Fruit fly (Drosophila melanogaster) Kc167 (cell line): ENCODE data around the gene ohgt.

Experiments
- Myc ChIP-seq: fragments of >200 bp; optimal IDR thresholded peaks from 2 replicates; lab custom pipeline; 2017; ENCODE audit warnings: missing external identifiers
- Sin3A ChIP-seq: fragments of >200 bp; optimal IDR thresholded peaks from 2 replicates; lab custom pipeline; 2018; ENCODE audit warnings: missing external identifiers
- h ChIP-seq: fragments of >200 bp; optimal IDR thresholded peaks from 3 replicates; lab custom pipeline; 2018; ENCODE audit warnings: missing external identifiers
- insv ChIP-seq: fragments of >200 bp; optimal IDR thresholded peaks from 3 replicates; lab custom pipeline; 2018; ENCODE audit warnings: missing external identifiers
- psq ChIP-seq: fragments of >200 bp; optimal IDR thresholded peaks from 2 replicates; lab custom pipeline; 2017; ENCODE audit warnings: missing external identifiers
- ttk ChIP-seq: sonication (Bioruptor generic); optimal IDR thresholded peaks from 2 replicates; lab custom pipeline; 2017; ENCODE audit warnings: missing external identifiers

The ohgt gene

dm6 chr3R:10091513-10091912 is 42.5 kb downstream of the ohgt start:
- TF ChIP-seq ttk (lab: Kevin White, UChicago) (no peak), Sin3A (lab: Kevin White, UChicago) (no peak), Myc (lab: Kevin White, UChicago) (no peak), h (lab: Kevin White, UChicago) (no peak), psq (lab: Kevin White, UChicago) (no peak), insv (lab: Kevin White, UChicago) (no peak)

- TF ChIP-seq Sin3A (lab: Kevin White, UChicago) (no peak), Myc (lab: Kevin White, UChicago) (no peak), h (lab: Kevin White, UChicago) (no peak), ttk (lab: Kevin White, UChicago) (no peak), insv (lab: Kevin White, UChicago) (no peak), psq (lab: Kevin White, UChicago) (no peak)
Measured at dm6 chr3R:10093252-10094030, 44.4 kb downstream of the ohgt start.

dm6 chr3R:10095052-10095451 is 46.1 kb downstream of the ohgt start:
- TF ChIP-seq h (lab: Kevin White, UChicago) (no peak), Sin3A (lab: Kevin White, UChicago) (no peak), psq (lab: Kevin White, UChicago) (no peak), ttk (lab: Kevin White, UChicago) (no peak), Myc (lab: Kevin White, UChicago) (no peak), insv (lab: Kevin White, UChicago) (no peak)

dm6 chr3R:10095765-10096164 is 46.8 kb downstream of the ohgt start:
- TF ChIP-seq psq (lab: Kevin White, UChicago) (no peak), Myc (lab: Kevin White, UChicago) (no peak), insv (lab: Kevin White, UChicago) (no peak), h (lab: Kevin White, UChicago) (no peak), Sin3A (lab: Kevin White, UChicago) (no peak), ttk (lab: Kevin White, UChicago) (no peak)

dm6 chr3R:10097531-10098295 is 48.7 kb downstream of the ohgt start:
- TF ChIP-seq ttk (lab: Kevin White, UChicago), result no peak
- TF ChIP-seq Sin3A (lab: Kevin White, UChicago), result no peak
- TF ChIP-seq insv (lab: Kevin White, UChicago), result no peak
- TF ChIP-seq psq (lab: Kevin White, UChicago), result no peak
- TF ChIP-seq Myc (lab: Kevin White, UChicago), result no peak
- no peak for TF ChIP-seq h (lab: Kevin White, UChicago)

- no peak for TF ChIP-seq insv (lab: Kevin White, UChicago)
- TF ChIP-seq Myc (lab: Kevin White, UChicago), result no peak
- TF ChIP-seq psq (lab: Kevin White, UChicago), result no peak
- no peak for TF ChIP-seq h (lab: Kevin White, UChicago)
- TF ChIP-seq Sin3A (lab: Kevin White, UChicago), result no peak
- TF ChIP-seq ttk (lab: Kevin White, UChicago), result no peak
Measured at dm6 chr3R:10098296-10098675, 49.3 kb downstream of the ohgt start.

- TF ChIP-seq h (lab: Kevin White, UChicago) (no peak), psq (lab: Kevin White, UChicago) (no peak), Sin3A (lab: Kevin White, UChicago) (no peak), ttk (lab: Kevin White, UChicago) (no peak), Myc (lab: Kevin White, UChicago) (no peak), insv (lab: Kevin White, UChicago) (no peak)
Measured at dm6 chr3R:10099401-10099848, 50.4 kb downstream of the ohgt start.

- no peak for TF ChIP-seq Myc (lab: Kevin White, UChicago)
- TF ChIP-seq h (lab: Kevin White, UChicago), result no peak
- no peak for TF ChIP-seq psq (lab: Kevin White, UChicago)
- no peak for TF ChIP-seq ttk (lab: Kevin White, UChicago)
- no peak for TF ChIP-seq insv (lab: Kevin White, UChicago)
- no peak for TF ChIP-seq Sin3A (lab: Kevin White, UChicago)
Measured at dm6 chr3R:10100498-10101196, 51.6 kb downstream of the ohgt start.
